Fruit fly (Drosophila melanogaster) whole organism, wandering third instar larva: ENCODE results near the gene Cdc14.

Experiments used
- Abd-B ChIP-seq: fragments of >200 bp; optimal IDR thresholded peaks from 2 replicates; lab custom pipeline; 2017; ENCODE audit warnings: missing biosample characterization, missing genetic modification characterization
- CG32264 ChIP-seq: fragments of 200-800 bp; sonication (Bioruptor generic); optimal IDR thresholded peaks from 2 replicates; lab custom pipeline; 2016; ENCODE audit warnings: missing biosample characterization, missing genetic modification characterization
- CG9705 ChIP-seq: fragments of 200-800 bp; sonication (Bioruptor generic); optimal IDR thresholded peaks from 2 replicates; lab custom pipeline; 2018; ENCODE audit warnings: missing biosample characterization, mild to moderate bottlenecking, missing genetic modification characterization
- CrebA ChIP-seq: fragments of 200-800 bp; sonication (Bioruptor generic); optimal IDR thresholded peaks from 2 replicates; lab custom pipeline; 2016; ENCODE audit warnings: missing biosample characterization, mild to moderate bottlenecking, missing genetic modification characterization, borderline replicate concordance
- Dfd ChIP-seq: fragments of >200 bp; optimal IDR thresholded peaks from 2 replicates; lab custom pipeline; 2017; ENCODE audit warnings: missing biosample characterization, missing genetic modification characterization
- Dif ChIP-seq: fragments of 200-275, 200-300 bp; sonication (Bioruptor generic); optimal IDR thresholded peaks from 2 replicates; lab custom pipeline; 2018; ENCODE audit warnings: missing biosample characterization, missing genetic modification characterization; ENCODE audit not compliant: partially characterized antibody
- GATAd ChIP-seq: sonication (Bioruptor generic); optimal IDR thresholded peaks from 2 replicates; lab custom pipeline; 2016; ENCODE audit warnings: missing biosample characterization, missing genetic modification characterization
- HLH106 ChIP-seq: fragments of 200-800 bp; optimal IDR thresholded peaks from 3 replicates; lab custom pipeline; 2019; ENCODE audit warnings: missing biosample characterization, mild to moderate bottlenecking, missing genetic modification characterization, moderate library complexity
- Hr78 ChIP-seq: fragments of >200 bp; optimal IDR thresholded peaks from 2 replicates; lab custom pipeline; 2017; ENCODE audit warnings: missing biosample characterization, missing genetic modification characterization
- Hr83 ChIP-seq: fragments of 200-300 bp; sonication (Bioruptor generic); optimal IDR thresholded peaks from 2 replicates; lab custom pipeline; 2016; ENCODE audit warnings: missing biosample characterization, mild to moderate bottlenecking, missing genetic modification characterization, moderate library complexity; ENCODE audit not compliant: poor library complexity, severe bottlenecking
- Jra ChIP-seq: sonication (Bioruptor generic); optimal IDR thresholded peaks from 2 replicates; lab custom pipeline; 2016; ENCODE audit warnings: missing biosample characterization, missing genetic modification characterization
- Myc ChIP-seq: fragments of >200 bp; optimal IDR thresholded peaks from 2 replicates; lab custom pipeline; 2017
- N ChIP-seq: fragments of >200 bp; optimal IDR thresholded peaks from 2 replicates; lab custom pipeline; 2018; ENCODE audit warnings: missing biosample characterization, missing external identifiers, missing genetic modification characterization
- OdsH ChIP-seq: fragments of 200-800 bp; sonication (Bioruptor generic); optimal IDR thresholded peaks from 2 replicates; lab custom pipeline; 2016; ENCODE audit warnings: missing biosample characterization, mild to moderate bottlenecking, missing genetic modification characterization
- Rel ChIP-seq, 2 experiments: fragments of 200-800 bp; sonication (Bioruptor generic) in 1 of 2; optimal IDR thresholded peaks; 2 replicates in 1 of 2; 3 replicates in 1 of 2; lab custom pipeline; 2016 to 2019; ENCODE audit warnings: mild to moderate bottlenecking in 2 of 2, missing biosample characterization in 2 of 2, missing genetic modification characterization in 2 of 2, moderate library complexity in 1 of 2
- Sp1 ChIP-seq: fragments of 200-800 bp; sonication (Bioruptor generic); optimal IDR thresholded peaks from 3 replicates; lab custom pipeline; 2019; ENCODE audit warnings: missing biosample characterization, mild to moderate bottlenecking, missing genetic modification characterization, moderate library complexity
- Vsx2 ChIP-seq: fragments of 200-300, 225-300 bp; sonication (Bioruptor generic); optimal IDR thresholded peaks from 2 replicates; lab custom pipeline; 2018; ENCODE audit warnings: missing biosample characterization, missing genetic modification characterization; ENCODE audit not compliant: partially characterized antibody
- br ChIP-seq: fragments of 200-800 bp; sonication (Bioruptor generic); optimal IDR thresholded peaks from 2 replicates; lab custom pipeline; 2016; ENCODE audit warnings: missing biosample characterization, missing genetic modification characterization
- brk ChIP-seq: fragments of 200-800 bp; sonication (Bioruptor generic); optimal IDR thresholded peaks from 2 replicates; lab custom pipeline; 2016; ENCODE audit warnings: missing biosample characterization, mild to moderate bottlenecking, missing genetic modification characterization
- dl ChIP-seq, 2 experiments: fragments of 175-275, 200-275 bp in 1 of 2; fragments of 200-275 bp in 1 of 2; sonication (Bioruptor generic); optimal IDR thresholded peaks; lab custom pipeline; 2018; ENCODE audit warnings: mild to moderate bottlenecking in 2 of 2, missing biosample characterization in 2 of 2, missing genetic modification characterization in 2 of 2, moderate library complexity in 2 of 2; ENCODE audit not compliant: partially characterized antibody in 2 of 2, insufficient read depth in 1 of 2
- dmrt93B ChIP-seq: fragments of 200-800 bp; sonication (Bioruptor generic); optimal IDR thresholded peaks from 2 replicates; lab custom pipeline; 2018; ENCODE audit warnings: missing biosample characterization, mild to moderate bottlenecking, missing genetic modification characterization
- dsf ChIP-seq: sonication (Bioruptor generic); optimal IDR thresholded peaks from 2 replicates; lab custom pipeline; 2016; ENCODE audit warnings: missing biosample characterization, missing genetic modification characterization, borderline replicate concordance
- ey ChIP-seq: fragments of 200-800 bp; sonication (Bioruptor generic); optimal IDR thresholded peaks from 2 replicates; lab custom pipeline; 2016; ENCODE audit warnings: missing biosample characterization, missing genetic modification characterization
- foxo ChIP-seq, 2 experiments: fragments of 200-800 bp; sonication (Bioruptor generic); optimal IDR thresholded peaks; 2 replicates in 1 of 2; 3 replicates in 1 of 2; lab custom pipeline; 2016 to 2017; ENCODE audit warnings: missing biosample characterization in 2 of 2, missing genetic modification characterization in 2 of 2
- fru ChIP-seq: fragments of 200-800 bp; sonication (Bioruptor generic); optimal IDR thresholded peaks from 3 replicates; lab custom pipeline; 2016; ENCODE audit warnings: missing biosample characterization, mild to moderate bottlenecking, missing genetic modification characterization
- h ChIP-seq: fragments of 200-800 bp; sonication (Bioruptor generic); optimal IDR thresholded peaks from 3 replicates; lab custom pipeline; 2016; ENCODE audit warnings: missing biosample characterization, mild to moderate bottlenecking, missing genetic modification characterization
- jim ChIP-seq: fragments of 175-275, 200-325 bp; sonication (Bioruptor generic); optimal IDR thresholded peaks from 2 replicates; lab custom pipeline; 2016; ENCODE audit warnings: missing biosample characterization, mild to moderate bottlenecking, missing genetic modification characterization
- lola ChIP-seq: fragments of >200 bp; optimal IDR thresholded peaks from 2 replicates; lab custom pipeline; 2017; ENCODE audit warnings: missing biosample characterization, missing genetic modification characterization
- pan ChIP-seq: fragments of >200 bp; optimal IDR thresholded peaks from 2 replicates; lab custom pipeline; 2017
- psq ChIP-seq: fragments of 200-800 bp; sonication (Bioruptor generic); optimal IDR thresholded peaks from 3 replicates; lab custom pipeline; 2017; ENCODE audit warnings: missing biosample characterization, mild to moderate bottlenecking, missing genetic modification characterization, moderate library complexity
- rgr ChIP-seq: fragments of 200-800 bp; sonication (Bioruptor generic); optimal IDR thresholded peaks from 3 replicates; lab custom pipeline; 2016; ENCODE audit warnings: missing biosample characterization, mild to moderate bottlenecking, missing genetic modification characterization
- sage ChIP-seq: fragments of 200-800 bp; sonication (Bioruptor generic); optimal IDR thresholded peaks from 2 replicates; lab custom pipeline; 2016; ENCODE audit warnings: missing biosample characterization, mild to moderate bottlenecking, missing genetic modification characterization
- sv ChIP-seq: fragments of 200-800 bp; sonication (Bioruptor generic); optimal IDR thresholded peaks from 3 replicates; lab custom pipeline; 2016; ENCODE audit warnings: missing biosample characterization, missing genetic modification characterization
- woc ChIP-seq: sonication (Bioruptor generic); optimal IDR thresholded peaks from 2 replicates; lab custom pipeline; 2016; ENCODE audit warnings: missing biosample characterization, mild to moderate bottlenecking, missing genetic modification characterization

The Cdc14 gene

dm6 chr2L:7790081-7790447 is 20.4 kb downstream of the Cdc14 start:
- no peak for TF ChIP-seq foxo (GFP tag; optimal IDR thresholded peaks at IDR 0.05; lab: Kevin White, UChicago)
- no peak for TF ChIP-seq lola (GFP tag; lab: Kevin White, UChicago)
- no peak for TF ChIP-seq ey (GFP tag; lab: Kevin White, UChicago)
- no peak for TF ChIP-seq pan (lab: Kevin White, UChicago)

DNA sequence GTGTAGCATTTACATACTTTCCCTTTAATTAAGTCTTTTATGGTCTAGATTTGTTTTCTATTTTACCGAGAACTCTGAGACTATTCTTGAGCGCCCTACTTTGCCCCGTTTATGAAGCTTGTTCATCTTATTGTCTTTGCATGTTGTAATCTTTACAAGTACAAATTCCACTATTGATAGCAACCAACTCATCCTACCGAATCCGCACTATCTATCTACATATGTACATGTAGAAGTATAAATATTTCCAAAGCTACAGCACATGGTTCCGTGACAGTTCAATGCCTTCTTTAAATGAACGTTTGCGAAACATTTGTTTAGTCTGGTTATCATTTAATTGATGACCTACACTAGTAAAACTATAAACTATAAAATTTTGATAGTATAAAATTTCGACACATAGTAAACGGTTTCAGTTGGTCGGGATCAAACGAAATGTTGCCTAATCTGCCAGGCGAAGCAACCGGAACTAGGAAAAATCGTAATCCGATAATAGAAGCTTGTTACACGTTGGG is 21.5 kb downstream of the Cdc14 start:
- TF ChIP-seq dl (GFP tag; optimal IDR thresholded peaks at IDR 0.05; lab: Kevin White, UChicago; ENCODE audit: insufficient read depth in 1 of 2, partially characterized antibody in 2 of 2) (no peak), h (GFP tag; lab: Kevin White, UChicago) (no peak), CG9705 (GFP tag; lab: Kevin White, UChicago) (no peak), Myc (lab: Kevin White, UChicago) (no peak), N (GFP tag; lab: Kevin White, UChicago) (no peak), CG32264 (GFP tag; lab: Kevin White, UChicago) (no peak), OdsH (GFP tag; lab: Kevin White, UChicago) (no peak), woc (GFP tag; lab: Kevin White, UChicago) (no peak), Sp1 (GFP tag; lab: Kevin White, UChicago) (no peak), fru (GFP tag; lab: Kevin White, UChicago) (no peak), Dif (GFP tag; lab: Kevin White, UChicago) (no peak)

DNA sequence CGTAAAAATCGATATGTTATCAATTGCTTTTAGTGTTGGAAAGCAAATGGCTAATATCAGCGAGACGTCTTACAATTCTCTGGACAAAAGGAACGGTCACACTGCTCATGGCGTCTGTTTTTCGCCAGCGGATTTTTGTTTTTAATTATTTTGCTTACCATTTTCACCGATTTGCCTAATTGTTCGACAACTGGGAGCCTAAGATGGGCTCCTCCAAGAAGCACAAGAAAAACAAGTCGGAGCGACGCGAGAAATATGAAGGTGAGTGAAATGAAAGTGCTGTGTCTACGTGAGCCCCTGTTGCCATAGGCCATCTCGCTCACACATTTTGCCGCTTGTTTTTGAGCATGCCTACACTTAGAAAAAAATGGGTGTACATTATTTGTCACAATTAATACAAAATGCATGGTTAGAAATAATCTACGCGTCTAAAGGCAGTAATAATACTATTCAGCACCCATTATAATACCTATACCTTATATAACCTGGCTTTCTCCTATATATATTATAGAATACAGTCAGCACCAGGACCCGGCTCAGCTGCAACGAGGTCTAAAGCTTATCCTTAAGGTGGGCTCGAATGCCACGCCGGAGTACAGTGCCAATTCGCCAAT is 27.6 kb downstream of the Cdc14 start, which contains the start of gene Brd7-9:
Brd7-9 (plus strand) TSS at position 78 of the 614 bp plus-strand sequence.
- TF ChIP-seq foxo (GFP tag; optimal IDR thresholded peaks at IDR 0.05; lab: Kevin White, UChicago) (peak in 1 of 2 experiments; percentile 74), HLH106 (tag; lab: Kevin White, UChicago) (peak; percentile 57), Hr83 (GFP tag; lab: Kevin White, UChicago) (peak; percentile 61), rgr (GFP tag; lab: Kevin White, UChicago) (peak; percentile 66), N (GFP tag; lab: Kevin White, UChicago) (no peak), Abd-B (no peak), lola (GFP tag; lab: Kevin White, UChicago) (no peak), ey (GFP tag; lab: Kevin White, UChicago) (peak; percentile 56), sv (GFP tag; lab: Kevin White, UChicago) (peak; percentile 24), CrebA (no peak), dmrt93B (GFP tag; lab: Kevin White, UChicago) (no peak), OdsH (GFP tag; lab: Kevin White, UChicago) (peak; percentile 58), GATAd (no peak), Sp1 (GFP tag; lab: Kevin White, UChicago) (no peak), h (GFP tag; lab: Kevin White, UChicago) (peak; percentile 68), fru (GFP tag; lab: Kevin White, UChicago) (peak; percentile 58), br (GFP tag; lab: Kevin White, UChicago) (peak; percentile 52), Myc (lab: Kevin White, UChicago) (no peak), psq (peak; percentile 49), brk (no peak), dsf (GFP tag; lab: Kevin White, UChicago) (no peak), Vsx2 (no peak), Rel (GFP tag; optimal IDR thresholded peaks at IDR 0.05; lab: Kevin White, UChicago) (peak; percentile 8), Rel (tag; optimal IDR thresholded peaks at IDR 0.05; lab: Kevin White, UChicago) (no peak), Jra (peak; percentile 6), jim (GFP tag; lab: Kevin White, UChicago) (no peak), Hr78 (no peak), Dif (GFP tag; lab: Kevin White, UChicago) (no peak), sage (peak; percentile 56), Dfd (no peak)
